Fruit fly (Drosophila melanogaster) whole organism, wandering third instar larva: ENCODE measurements around the gene PH4alphaNE3.

ENCODE experiments used
- CG32264 ChIP-seq: fragments of 200-800 bp; sonication (Bioruptor generic); optimal IDR thresholded peaks from 2 replicates; lab custom pipeline; 2016; ENCODE audit warnings: missing biosample characterization, missing genetic modification characterization
- CG9705 ChIP-seq: fragments of 200-800 bp; sonication (Bioruptor generic); optimal IDR thresholded peaks from 2 replicates; lab custom pipeline; 2018; ENCODE audit warnings: missing biosample characterization, mild to moderate bottlenecking, missing genetic modification characterization
- CrebA ChIP-seq: fragments of 200-800 bp; sonication (Bioruptor generic); optimal IDR thresholded peaks from 2 replicates; lab custom pipeline; 2016; ENCODE audit warnings: missing biosample characterization, mild to moderate bottlenecking, missing genetic modification characterization, borderline replicate concordance
- Dfd ChIP-seq: fragments of >200 bp; optimal IDR thresholded peaks from 2 replicates; lab custom pipeline; 2017; ENCODE audit warnings: missing biosample characterization, missing genetic modification characterization
- Dif ChIP-seq: fragments of 200-275, 200-300 bp; sonication (Bioruptor generic); optimal IDR thresholded peaks from 2 replicates; lab custom pipeline; 2018; ENCODE audit warnings: missing biosample characterization, missing genetic modification characterization; ENCODE audit not compliant: partially characterized antibody
- GATAd ChIP-seq: sonication (Bioruptor generic); optimal IDR thresholded peaks from 2 replicates; lab custom pipeline; 2016; ENCODE audit warnings: missing biosample characterization, missing genetic modification characterization
- HLH106 ChIP-seq: fragments of 200-800 bp; optimal IDR thresholded peaks from 3 replicates; lab custom pipeline; 2019; ENCODE audit warnings: missing biosample characterization, mild to moderate bottlenecking, missing genetic modification characterization, moderate library complexity
- Hnf4 ChIP-seq: fragments of 200-800 bp; sonication (Bioruptor generic); optimal IDR thresholded peaks from 2 replicates; lab custom pipeline; 2016; ENCODE audit warnings: missing biosample characterization, mild to moderate bottlenecking, missing genetic modification characterization
- Hr78 ChIP-seq: fragments of >200 bp; optimal IDR thresholded peaks from 2 replicates; lab custom pipeline; 2017; ENCODE audit warnings: missing biosample characterization, missing genetic modification characterization
- Hr83 ChIP-seq: fragments of 200-300 bp; sonication (Bioruptor generic); optimal IDR thresholded peaks from 2 replicates; lab custom pipeline; 2016; ENCODE audit warnings: missing biosample characterization, mild to moderate bottlenecking, missing genetic modification characterization, moderate library complexity; ENCODE audit not compliant: poor library complexity, severe bottlenecking
- Jra ChIP-seq: sonication (Bioruptor generic); optimal IDR thresholded peaks from 2 replicates; lab custom pipeline; 2016; ENCODE audit warnings: missing biosample characterization, missing genetic modification characterization
- Mio ChIP-seq: sonication (Bioruptor generic); optimal IDR thresholded peaks from 2 replicates; lab custom pipeline; 2016; ENCODE audit warnings: missing biosample characterization, missing genetic modification characterization
- Myc ChIP-seq: fragments of >200 bp; optimal IDR thresholded peaks from 2 replicates; lab custom pipeline; 2017
- N ChIP-seq: fragments of >200 bp; optimal IDR thresholded peaks from 2 replicates; lab custom pipeline; 2018; ENCODE audit warnings: missing biosample characterization, missing external identifiers, missing genetic modification characterization
- OdsH ChIP-seq: fragments of 200-800 bp; sonication (Bioruptor generic); optimal IDR thresholded peaks from 2 replicates; lab custom pipeline; 2016; ENCODE audit warnings: missing biosample characterization, mild to moderate bottlenecking, missing genetic modification characterization
- Rel ChIP-seq, 2 experiments: fragments of 200-800 bp; sonication (Bioruptor generic) in 1 of 2; optimal IDR thresholded peaks; 2 replicates in 1 of 2; 3 replicates in 1 of 2; lab custom pipeline; 2016 to 2019; ENCODE audit warnings: mild to moderate bottlenecking in 2 of 2, missing biosample characterization in 2 of 2, missing genetic modification characterization in 2 of 2, moderate library complexity in 1 of 2
- br ChIP-seq: fragments of 200-800 bp; sonication (Bioruptor generic); optimal IDR thresholded peaks from 2 replicates; lab custom pipeline; 2016; ENCODE audit warnings: missing biosample characterization, missing genetic modification characterization
- brk ChIP-seq: fragments of 200-800 bp; sonication (Bioruptor generic); optimal IDR thresholded peaks from 2 replicates; lab custom pipeline; 2016; ENCODE audit warnings: missing biosample characterization, mild to moderate bottlenecking, missing genetic modification characterization
- dl ChIP-seq, 2 experiments: fragments of 175-275, 200-275 bp in 1 of 2; fragments of 200-275 bp in 1 of 2; sonication (Bioruptor generic); optimal IDR thresholded peaks; lab custom pipeline; 2018; ENCODE audit warnings: mild to moderate bottlenecking in 2 of 2, missing biosample characterization in 2 of 2, missing genetic modification characterization in 2 of 2, moderate library complexity in 2 of 2; ENCODE audit not compliant: partially characterized antibody in 2 of 2, insufficient read depth in 1 of 2
- dmrt93B ChIP-seq: fragments of 200-800 bp; sonication (Bioruptor generic); optimal IDR thresholded peaks from 2 replicates; lab custom pipeline; 2018; ENCODE audit warnings: missing biosample characterization, mild to moderate bottlenecking, missing genetic modification characterization
- dsf ChIP-seq: sonication (Bioruptor generic); optimal IDR thresholded peaks from 2 replicates; lab custom pipeline; 2016; ENCODE audit warnings: missing biosample characterization, missing genetic modification characterization, borderline replicate concordance
- ey ChIP-seq: fragments of 200-800 bp; sonication (Bioruptor generic); optimal IDR thresholded peaks from 2 replicates; lab custom pipeline; 2016; ENCODE audit warnings: missing biosample characterization, missing genetic modification characterization
- foxo ChIP-seq, 2 experiments: fragments of 200-800 bp; sonication (Bioruptor generic); optimal IDR thresholded peaks; 2 replicates in 1 of 2; 3 replicates in 1 of 2; lab custom pipeline; 2016 to 2017; ENCODE audit warnings: missing biosample characterization in 2 of 2, missing genetic modification characterization in 2 of 2
- fru ChIP-seq: fragments of 200-800 bp; sonication (Bioruptor generic); optimal IDR thresholded peaks from 3 replicates; lab custom pipeline; 2016; ENCODE audit warnings: missing biosample characterization, mild to moderate bottlenecking, missing genetic modification characterization
- h ChIP-seq: fragments of 200-800 bp; sonication (Bioruptor generic); optimal IDR thresholded peaks from 3 replicates; lab custom pipeline; 2016; ENCODE audit warnings: missing biosample characterization, mild to moderate bottlenecking, missing genetic modification characterization
- jim ChIP-seq: fragments of 175-275, 200-325 bp; sonication (Bioruptor generic); optimal IDR thresholded peaks from 2 replicates; lab custom pipeline; 2016; ENCODE audit warnings: missing biosample characterization, mild to moderate bottlenecking, missing genetic modification characterization
- pan ChIP-seq: fragments of >200 bp; optimal IDR thresholded peaks from 2 replicates; lab custom pipeline; 2017
- psq ChIP-seq: fragments of 200-800 bp; sonication (Bioruptor generic); optimal IDR thresholded peaks from 3 replicates; lab custom pipeline; 2017; ENCODE audit warnings: missing biosample characterization, mild to moderate bottlenecking, missing genetic modification characterization, moderate library complexity
- rgr ChIP-seq: fragments of 200-800 bp; sonication (Bioruptor generic); optimal IDR thresholded peaks from 3 replicates; lab custom pipeline; 2016; ENCODE audit warnings: missing biosample characterization, mild to moderate bottlenecking, missing genetic modification characterization
- sage ChIP-seq: fragments of 200-800 bp; sonication (Bioruptor generic); optimal IDR thresholded peaks from 2 replicates; lab custom pipeline; 2016; ENCODE audit warnings: missing biosample characterization, mild to moderate bottlenecking, missing genetic modification characterization
- sv ChIP-seq: fragments of 200-800 bp; sonication (Bioruptor generic); optimal IDR thresholded peaks from 3 replicates; lab custom pipeline; 2016; ENCODE audit warnings: missing biosample characterization, missing genetic modification characterization
- tai ChIP-seq: sonication (Bioruptor generic); optimal IDR thresholded peaks from 2 replicates; lab custom pipeline; 2016; ENCODE audit warnings: missing biosample characterization, missing genetic modification characterization
- usp ChIP-seq: fragments of >200 bp; optimal IDR thresholded peaks from 2 replicates; lab custom pipeline; 2017; ENCODE audit warnings: missing biosample characterization, missing genetic modification characterization
- woc ChIP-seq: sonication (Bioruptor generic); optimal IDR thresholded peaks from 2 replicates; lab custom pipeline; 2016; ENCODE audit warnings: missing biosample characterization, mild to moderate bottlenecking, missing genetic modification characterization

PH4alphaNE3 gene

dm6 chr3R:30601440-30602256 is 2.3 kb upstream of the PH4alphaNE3 start, which contains the start of the genes CG2246 and CG31021:
CG2246 (minus strand) TSS chr3R:30601489.
CG31021 (plus strand) TSS chr3R:30602206.
- TF ChIP-seq fru (GFP tag; lab: Kevin White, UChicago) (peak; percentile 74), Myc (lab: Kevin White, UChicago) (no peak), Mio (no peak), N (no peak), Dfd (GFP tag; lab: Kevin White, UChicago) (no peak), Jra (GFP tag; lab: Kevin White, UChicago) (peak; percentile 42), woc (GFP tag; lab: Kevin White, UChicago) (peak; percentile 43), tai (GFP tag; lab: Kevin White, UChicago) (peak; percentile 1), dsf (GFP tag; lab: Kevin White, UChicago) (peak; percentile 17), dl (GFP tag; optimal IDR thresholded peaks at IDR 0.05; lab: Kevin White, UChicago; ENCODE audit: insufficient read depth in 1 of 2, partially characterized antibody in 2 of 2) (no peak), Hr78 (GFP tag; lab: Kevin White, UChicago) (no peak), ey (GFP tag; lab: Kevin White, UChicago) (peak; percentile 29), Hr83 (no peak), CG9705 (GFP tag; lab: Kevin White, UChicago) (peak; percentile 22), usp (GFP tag; lab: Kevin White, UChicago) (no peak), sv (peak; percentile 74), CrebA (GFP tag; lab: Kevin White, UChicago) (no peak), OdsH (GFP tag; lab: Kevin White, UChicago) (peak; percentile 1), dmrt93B (GFP tag; lab: Kevin White, UChicago) (peak; percentile 2), CG32264 (GFP tag; lab: Kevin White, UChicago) (no peak), rgr (GFP tag; lab: Kevin White, UChicago) (peak; percentile 49), h (GFP tag; lab: Kevin White, UChicago) (peak; percentile 54), GATAd (GFP tag; lab: Kevin White, UChicago) (peak; percentile 19), Rel (GFP tag; optimal IDR thresholded peaks at IDR 0.05; lab: Kevin White, UChicago) (no peak), Rel (tag; optimal IDR thresholded peaks at IDR 0.05; lab: Kevin White, UChicago) (no peak), brk (GFP tag; lab: Kevin White, UChicago) (peak; percentile 10), foxo (GFP tag; optimal IDR thresholded peaks at IDR 0.05; lab: Kevin White, UChicago) (peak in 1 of 2 experiments; percentile 62), br (GFP tag; lab: Kevin White, UChicago) (peak; percentile 31), HLH106 (peak; percentile 32), jim (GFP tag; lab: Kevin White, UChicago) (no peak)
- TF ChIP-seq, all 38 proteins: peak for 17

- TF ChIP-seq Hr78 (GFP tag; lab: Kevin White, UChicago) (no peak), rgr (GFP tag; lab: Kevin White, UChicago) (no peak), Hr83 (no peak), Dif (GFP tag; lab: Kevin White, UChicago) (no peak), CG9705 (GFP tag; lab: Kevin White, UChicago) (no peak), woc (GFP tag; lab: Kevin White, UChicago) (no peak), jim (GFP tag; lab: Kevin White, UChicago) (no peak)
- TF ChIP-seq, all 38 proteins: peak for 0
These were observed 1.9 kb downstream of the PH4alphaNE3 start, which contains the start of gene CG31016 for dm6 chr3R:30605889-30606288. CG31016 (plus strand) TSS chr3R:30606189.

DNA sequence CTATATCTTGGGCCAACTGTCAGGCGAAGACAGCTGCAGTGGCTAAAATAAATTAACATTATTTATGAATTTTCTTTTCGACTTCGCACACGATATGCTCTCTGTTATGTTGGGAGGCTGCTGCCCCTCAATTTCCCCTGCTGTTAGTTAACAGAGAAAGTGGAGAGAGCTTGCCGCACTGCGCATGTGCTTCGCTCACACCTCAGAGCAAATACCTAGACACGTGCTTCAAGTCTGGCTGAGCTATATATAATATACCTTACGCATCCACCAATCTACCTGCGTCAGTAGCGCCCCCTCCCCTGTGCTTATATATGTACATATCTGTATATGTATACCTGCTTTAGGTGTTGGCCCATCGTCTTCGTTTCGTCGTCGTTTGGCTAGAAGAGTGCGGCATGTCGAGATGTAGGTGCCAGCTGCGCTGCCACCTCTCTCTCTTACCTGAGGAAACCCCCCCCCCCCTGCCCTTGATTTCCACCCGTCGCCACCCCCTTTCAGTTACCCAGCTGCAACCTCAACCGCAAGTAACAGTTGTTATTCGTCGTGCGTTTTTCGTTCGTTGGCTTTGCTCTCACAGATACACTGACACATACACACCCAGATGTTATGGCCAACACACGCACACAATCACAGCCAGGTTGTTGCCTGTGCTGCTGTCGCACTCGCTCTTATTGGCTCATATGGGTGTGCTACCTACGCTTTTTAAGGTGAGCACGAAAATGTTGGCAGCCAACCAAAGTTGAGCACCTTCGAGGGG is 12.3 kb downstream of the PH4alphaNE3 start:
- TF ChIP-seq sage (GFP tag; lab: Kevin White, UChicago): no peak
- TF ChIP-seq rgr (GFP tag; lab: Kevin White, UChicago): no peak
- TF ChIP-seq psq (GFP tag; lab: Kevin White, UChicago): no peak
- no peak for TF ChIP-seq Hr83
- no peak for TF ChIP-seq Jra (GFP tag; lab: Kevin White, UChicago)
- TF ChIP-seq tai (GFP tag; lab: Kevin White, UChicago): no peak
- no peak for TF ChIP-seq Mio
- TF ChIP-seq pan (lab: Kevin White, UChicago): no peak
- no peak for TF ChIP-seq fru (GFP tag; lab: Kevin White, UChicago)
- no peak for TF ChIP-seq CG9705 (GFP tag; lab: Kevin White, UChicago)
- TF ChIP-seq foxo (GFP tag; optimal IDR thresholded peaks at IDR 0.05; lab: Kevin White, UChicago): no peak
- TF ChIP-seq dl (GFP tag; optimal IDR thresholded peaks at IDR 0.05; lab: Kevin White, UChicago; ENCODE audit: insufficient read depth in 1 of 2, partially characterized antibody in 2 of 2): no peak
- no peak for TF ChIP-seq Dif (GFP tag; lab: Kevin White, UChicago)
- no peak for TF ChIP-seq woc (GFP tag; lab: Kevin White, UChicago)
- no peak for TF ChIP-seq Hnf4
- no peak for TF ChIP-seq dsf (GFP tag; lab: Kevin White, UChicago)
